Fruit fly (Drosophila melanogaster): ENCODE measurements around the gene hep.

The hep gene

dm6 chrX:13112238-13112829 is 22.1 kb upstream of the hep start, which contains the start of gene Chpf (continued):
- TF ChIP-seq Nf-YB (GFP tag; optimal IDR thresholded peaks at IDR 0.05) = no peak
- TF ChIP-seq CG16779 (GFP tag; IDR thresholded peaks at IDR 0.05) = no peak
- TF ChIP-seq CG8478 (optimal IDR thresholded peaks at IDR 0.05) = no peak
- TF ChIP-seq CG34422 (GFP tag; IDR thresholded peaks at IDR 0.05) = peak; percentile 73; the same call in 1 of the 3 replicates
- no peak for TF ChIP-seq CG17612 (GFP tag; IDR thresholded peaks at IDR 0.05)
- TF ChIP-seq az2 (GFP tag; optimal IDR thresholded peaks at IDR 0.05) = no peak
- TF ChIP-seq CTCF (GFP tag; optimal IDR thresholded peaks at IDR 0.05) = no peak
- TF ChIP-seq YL-1 (GFP tag; optimal IDR thresholded peaks at IDR 0.05) = no peak
- TF ChIP-seq CG11560 (tag; IDR thresholded peaks at IDR 0.05) = no peak
- TF ChIP-seq Dek (tag; optimal IDR thresholded peaks at IDR 0.05) = no peak
- no peak for TF ChIP-seq CG3407 (GFP tag; optimal IDR thresholded peaks at IDR 0.05)
- TF ChIP-seq oc (tag; optimal IDR thresholded peaks at IDR 0.05) = no peak
- no peak for TF ChIP-seq Nf-YC (tag; optimal IDR thresholded peaks at IDR 0.05)
- TF ChIP-seq jigr1 (GFP tag; IDR thresholded peaks at IDR 0.05) = no peak
- TF ChIP-seq CG7357 (GFP tag; IDR thresholded peaks at IDR 0.05) = peak; percentile 97
- no peak for TF ChIP-seq Poxn (GFP tag; IDR thresholded peaks at IDR 0.05)
- no peak for TF ChIP-seq CG9727 (GFP tag; optimal IDR thresholded peaks at IDR 0.05)
- no peak for TF ChIP-seq Hey (tag; optimal IDR thresholded peaks at IDR 0.05)
- TF ChIP-seq CG8765 (GFP tag; IDR thresholded peaks at IDR 0.05) = no peak
- TF ChIP-seq gem (tag; optimal IDR thresholded peaks at IDR 0.05) = no peak
- TF ChIP-seq Hsf (GFP tag; optimal IDR thresholded peaks at IDR 0.05) = no peak
- TF ChIP-seq CG4617 (GFP tag; optimal IDR thresholded peaks at IDR 0.05; ENCODE audit: borderline replicate concordance) = no peak
- no peak for TF ChIP-seq CG30431 (GFP tag; optimal IDR thresholded peaks at IDR 0.05)
- peak; percentile 45 for TF ChIP-seq Sin3A (optimal IDR thresholded peaks at IDR 0.05)
- TF ChIP-seq CG2120 (GFP tag; optimal IDR thresholded peaks at IDR 0.05) = no peak
- TF ChIP-seq CG1832 (GFP tag; optimal IDR thresholded peaks at IDR 0.05) = no peak
- TF ChIP-seq esg (GFP tag; conservative IDR thresholded peaks at IDR 0.05) = no peak
- no peak for TF ChIP-seq Gsc (GFP tag; IDR thresholded peaks at IDR 0.05)
- no peak for TF ChIP-seq insv (GFP tag; optimal IDR thresholded peaks at IDR 0.05)
- TF ChIP-seq Awh (GFP tag; IDR thresholded peaks at IDR 0.05) = no peak
- TF ChIP-seq CG1602 (GFP tag; optimal IDR thresholded peaks at IDR 0.05) = no peak
- TF ChIP-seq CG13287 (GFP tag; IDR thresholded peaks at IDR 0.05; ENCODE audit: partially characterized antibody) = peak; percentile 73
- no peak for TF ChIP-seq zf30C (GFP tag; optimal IDR thresholded peaks at IDR 0.05)
- TF ChIP-seq CG9437 (GFP tag; optimal IDR thresholded peaks at IDR 0.05) = no peak
- no peak for TF ChIP-seq NC2α (GFP tag; optimal IDR thresholded peaks at IDR 0.05)
- no peak for TF ChIP-seq HLH3B (GFP tag; IDR thresholded peaks at IDR 0.05)
- TF ChIP-seq Abd-B (GFP tag; optimal IDR thresholded peaks at IDR 0.05) = no peak
- TF ChIP-seq ac (GFP tag; optimal IDR thresholded peaks at IDR 0.05) = no peak
- TF ChIP-seq CG7839 (tag; optimal IDR thresholded peaks at IDR 0.05) = no peak
- no peak for TF ChIP-seq CG7271 (tag; optimal IDR thresholded peaks at IDR 0.05)
- no peak; the same call in 1 of the 2 replicates for TF ChIP-seq CG32532 (GFP tag; IDR thresholded peaks at IDR 0.05)
- TF ChIP-seq CG6654 (GFP tag; optimal IDR thresholded peaks at IDR 0.05) = no peak
- no peak for TF ChIP-seq rib (GFP tag; IDR thresholded peaks at IDR 0.05)
- TF ChIP-seq CG15479 (GFP tag; optimal IDR thresholded peaks at IDR 0.05) = no peak
- no peak for TF ChIP-seq cad (GFP tag; optimal IDR thresholded peaks at IDR 0.05)
- TF ChIP-seq h (optimal IDR thresholded peaks at IDR 0.05) = no peak
- no peak for TF ChIP-seq D19B (GFP tag; optimal IDR thresholded peaks at IDR 0.05)
- TF ChIP-seq CG3163 (GFP tag; optimal IDR thresholded peaks at IDR 0.05) = no peak
- peak; percentile 18 for TF ChIP-seq CG14710 (tag; optimal IDR thresholded peaks at IDR 0.05)
- no peak for TF ChIP-seq bcd (GFP tag; optimal IDR thresholded peaks at IDR 0.05)
- TF ChIP-seq bbx (GFP tag; IDR thresholded peaks at IDR 0.05; ENCODE audit: partially characterized antibody) = peak; percentile 89
- no peak for TF ChIP-seq corto (GFP tag; optimal IDR thresholded peaks at IDR 0.05)
- TF ChIP-seq CG2116 (GFP tag; optimal IDR thresholded peaks at IDR 0.05) = peak; percentile 63

Measured in whole organism, embryonic.